Worm (Caenorhabditis elegans): Measurements from ENCODE around the gene K08E3.2.

Gene K08E3.2

ce11 chrIII:13770017-13770416, 21.5 kb upstream of the K08E3.2 start:
- TF ChIP-seq unc-62 (GFP tag; optimal IDR thresholded peaks at IDR 0.05 in 1 of 2) = peak in 1 of 2 experiments; percentile 96
- no peak for TF ChIP-seq unc-62 (tag; optimal IDR thresholded peaks at IDR 0.05)
- TF ChIP-seq mdt-29 (GFP tag; IDR thresholded peaks at IDR 0.05) = no peak

ce11 chrIII:13768074-13768662, 19.7 kb upstream of the K08E3.2 start, which contains the start of gene rml-1:
Gene rml-1, minus strand, starts transcription at chrIII:13768092.
- TF ChIP-seq dmd-9 (GFP tag; IDR thresholded peaks at IDR 0.05) (no peak), Y48G9A.11 (GFP tag; IDR thresholded peaks at IDR 0.05) (no peak), zfp-3 (GFP tag; conservative IDR thresholded peaks at IDR 0.05) (no peak), spr-1 (tag; optimal IDR thresholded peaks at IDR 0.05) (no peak), zip-2 (tag; optimal IDR thresholded peaks at IDR 0.05) (no peak), ceh-32 (tag; optimal IDR thresholded peaks at IDR 0.05; ENCODE audit: poor library complexity) (no peak), daf-19 (GFP tag; conservative IDR thresholded peaks at IDR 0.05) (no peak), T20F7.1 (GFP tag; optimal IDR thresholded peaks at IDR 0.05) (no peak), daf-16 (GFP tag; optimal IDR thresholded peaks at IDR 0.05) (no peak), daf-16 (tag; optimal IDR thresholded peaks at IDR 0.05) (peak; percentile 9), lsy-2 (tag; optimal IDR thresholded peaks at IDR 0.05) (no peak), zip-11 (GFP tag; IDR thresholded peaks at IDR 0.05) (no peak), egl-27 (tag; optimal IDR thresholded peaks at IDR 0.05) (no peak), dmd-8 (GFP tag; IDR thresholded peaks at IDR 0.05) (no peak), vab-7 (GFP tag; IDR thresholded peaks at IDR 0.05) (no peak), arid-1 (GFP tag; conservative IDR thresholded peaks at IDR 0.05) (no peak), hmg-1.1 (GFP tag; IDR thresholded peaks at IDR 0.05) (no peak), ceh-44 (GFP tag; IDR thresholded peaks at IDR 0.05) (no peak), snpc-1.2 (GFP tag; IDR thresholded peaks at IDR 0.05) (no peak), aha-1 (tag) (peak; percentile 17), duxl-1 (tag; optimal IDR thresholded peaks at IDR 0.05; ENCODE audit: poor library complexity) (no peak), F49E8.2 (tag; optimal IDR thresholded peaks at IDR 0.05; ENCODE audit: borderline replicate concordance) (peak; percentile 66), ama-1 (optimal IDR thresholded peaks at IDR 0.05) (peak; percentile 58), mdt-29 (GFP tag; IDR thresholded peaks at IDR 0.05) (no peak), daf-12 (tag; optimal IDR thresholded peaks at IDR 0.05) (no peak), Y105C5A.15 (GFP tag; IDR thresholded peaks at IDR 0.05) (no peak), lin-38 (GFP tag; IDR thresholded peaks at IDR 0.05) (peak; percentile 55), nhr-41 (GFP tag; IDR thresholded peaks at IDR 0.05) (no peak), daf-8 (GFP tag; IDR thresholded peaks at IDR 0.05) (no peak), unc-62 (GFP tag; optimal IDR thresholded peaks at IDR 0.05 in 1 of 2) (peak in 1 of 2 experiments; percentile 0), unc-62 (tag; optimal IDR thresholded peaks at IDR 0.05) (no peak), spr-3 (GFP tag; optimal IDR thresholded peaks at IDR 0.05) (no peak), nhr-10 (tag; optimal IDR thresholded peaks at IDR 0.05) (no peak), hif-1 (tag; optimal IDR thresholded peaks at IDR 0.05) (peak in 1 of 2 experiments; percentile 88), lim-7 (GFP tag; IDR thresholded peaks at IDR 0.05) (no peak), zfp-2 (tag; optimal IDR thresholded peaks at IDR 0.05) (no peak), mep-1 (tag; optimal IDR thresholded peaks at IDR 0.05) (no peak), T26A8.4 (GFP tag; IDR thresholded peaks at IDR 0.05) (no peak), mes-2 (tag; optimal IDR thresholded peaks at IDR 0.05; ENCODE audit: poor library complexity, severe bottlenecking) (peak; percentile 22), saeg-2 (GFP tag; IDR thresholded peaks at IDR 0.05) (no peak), madf-9 (GFP tag; conservative IDR thresholded peaks at IDR 0.05) (no peak), cey-2 (tag; optimal IDR thresholded peaks at IDR 0.05; ENCODE audit: borderline replicate concordance, insufficient read depth) (no peak), Y5F2A.4 (GFP tag; optimal IDR thresholded peaks at IDR 0.05) (no peak), fkh-10 (GFP tag; optimal IDR thresholded peaks at IDR 0.05) (no peak), lin-13 (GFP tag; optimal IDR thresholded peaks at IDR 0.05) (no peak), zag-1 (tag; optimal IDR thresholded peaks at IDR 0.05) (no peak)
